Fruit fly (Drosophila melanogaster): ENCODE data around the gene CG10348.

Gene CG10348

DNA sequence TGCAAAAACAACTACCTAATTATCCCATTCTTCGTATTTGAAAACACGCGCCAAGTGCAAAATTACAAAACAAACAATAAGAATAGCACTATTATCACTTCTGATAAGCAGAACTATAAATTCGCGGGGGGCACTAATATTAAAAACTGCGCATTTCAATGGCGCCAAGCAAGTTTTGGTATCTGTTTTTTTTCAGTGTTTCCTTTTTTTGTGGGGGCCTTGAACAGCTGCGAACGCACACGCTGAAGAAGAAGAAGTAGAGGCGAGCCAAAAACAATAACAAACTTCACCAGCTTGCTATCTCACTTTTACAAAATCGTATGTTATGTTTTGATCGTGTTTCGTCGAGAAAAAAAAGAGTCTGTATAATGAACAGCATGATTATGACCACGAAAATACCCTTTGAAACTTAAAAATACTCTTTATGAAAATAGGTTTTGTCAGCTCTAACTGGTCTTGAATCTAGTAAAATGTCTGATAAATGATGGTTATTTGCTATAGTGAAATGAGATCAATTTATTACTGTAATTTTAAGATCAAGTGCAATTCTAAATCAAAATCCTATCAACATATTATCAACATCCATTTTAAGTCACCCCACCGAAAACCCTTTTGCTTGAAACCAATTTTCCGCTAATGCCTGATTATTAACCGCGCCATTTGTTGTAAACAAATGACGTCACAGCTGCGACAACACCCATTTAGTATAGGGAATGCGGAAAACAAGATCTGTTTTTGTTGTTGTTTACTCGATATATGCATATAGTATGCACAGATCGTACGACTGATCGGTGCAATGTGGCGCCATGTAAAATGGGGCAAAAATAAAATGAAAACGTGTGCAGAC, 38.2 kb downstream of the CG10348 start:
- peak; percentile 5 for TF ChIP-seq CG34367 (tag; optimal IDR thresholded peaks at IDR 0.05)
- peak; percentile 19 for TF ChIP-seq CG9948 (tag; optimal IDR thresholded peaks at IDR 0.05)
- TF ChIP-seq CG14655 (GFP tag; optimal IDR thresholded peaks at IDR 0.05) = no peak
- TF ChIP-seq CG12605 (GFP tag; IDR thresholded peaks at IDR 0.05) = peak; percentile 65; the same call in 1 of the 2 replicates
- no peak for TF ChIP-seq CG13204 (GFP tag; optimal IDR thresholded peaks at IDR 0.05)
- TF ChIP-seq Ets98B (GFP tag; IDR thresholded peaks at IDR 0.05) = peak; percentile 38; the same call in 1 of the 2 replicates
- no peak for TF ChIP-seq gl (tag; optimal IDR thresholded peaks at IDR 0.05)
- TF ChIP-seq CG32121 (GFP tag; IDR thresholded peaks at IDR 0.05) = peak; percentile 37; the same call in 1 of the 2 replicates
- TF ChIP-seq D1 (tag; optimal IDR thresholded peaks at IDR 0.05) = no peak
- TF ChIP-seq CG8159 (tag; optimal IDR thresholded peaks at IDR 0.05) = no peak
- TF ChIP-seq CG17806 (tag; optimal IDR thresholded peaks at IDR 0.05) = peak; percentile 33
- no peak for TF ChIP-seq Pif1A (GFP tag; optimal IDR thresholded peaks at IDR 0.05)
- 0 out of 3 replicates have a peak, but pooled peaks have one; percentile 7 for TF ChIP-seq fd96Ca (GFP tag; IDR thresholded peaks at IDR 0.05)
- no peak for TF ChIP-seq Pif1B (GFP tag; optimal IDR thresholded peaks at IDR 0.05)
- TF ChIP-seq CG4496 (GFP tag; IDR thresholded peaks at IDR 0.05) = peak; percentile 74
- peak; percentile 27 for TF ChIP-seq Snoo (tag; optimal IDR thresholded peaks at IDR 0.05)
- peak; percentile 9 for TF ChIP-seq EcR (GFP tag; optimal IDR thresholded peaks at IDR 0.05)
- TF ChIP-seq CG8301 (tag; optimal IDR thresholded peaks at IDR 0.05) = no peak
- TF ChIP-seq rn (GFP tag; IDR thresholded peaks at IDR 0.05) = no peak
- peak; percentile 41 for TF ChIP-seq CG15710 (tag; optimal IDR thresholded peaks at IDR 0.05)
- TF ChIP-seq CG10348 (GFP tag; IDR thresholded peaks at IDR 0.05) = 0 out of 2 replicates have a peak, but pooled peaks have one; percentile 38

DNA sequence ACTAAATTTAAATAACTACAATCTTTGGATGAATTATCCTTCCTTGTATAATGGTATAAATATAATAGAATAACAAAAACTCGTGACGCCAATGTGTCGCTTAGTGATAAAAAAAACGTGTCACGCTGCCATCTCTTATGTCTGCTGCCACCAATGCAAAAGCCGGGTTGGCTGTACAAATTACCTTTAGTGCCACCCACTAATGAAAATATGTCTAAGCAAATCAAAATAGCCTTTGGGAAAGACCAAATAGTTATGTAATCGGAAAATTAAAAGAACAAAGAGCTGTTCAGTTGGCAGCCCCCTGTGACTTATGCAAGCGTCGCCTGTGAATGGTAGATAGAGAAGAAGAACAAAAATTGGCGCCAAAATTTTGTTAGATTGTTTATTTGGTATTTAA, 42.9 kb downstream of the CG10348 start, which contains the start of gene CG10336:
Gene CG10336 (plus strand): TSS at position 153 of the 400 bp plus-strand sequence.
- no peak for TF ChIP-seq CG9948 (tag; optimal IDR thresholded peaks at IDR 0.05)
- no peak for TF ChIP-seq CG10348 (GFP tag; IDR thresholded peaks at IDR 0.05)
- no peak for TF ChIP-seq Pif1A (GFP tag; optimal IDR thresholded peaks at IDR 0.05)
- no peak for TF ChIP-seq Pif1B (GFP tag; optimal IDR thresholded peaks at IDR 0.05)
- no peak for TF ChIP-seq Ets98B (GFP tag; IDR thresholded peaks at IDR 0.05)

DNA sequence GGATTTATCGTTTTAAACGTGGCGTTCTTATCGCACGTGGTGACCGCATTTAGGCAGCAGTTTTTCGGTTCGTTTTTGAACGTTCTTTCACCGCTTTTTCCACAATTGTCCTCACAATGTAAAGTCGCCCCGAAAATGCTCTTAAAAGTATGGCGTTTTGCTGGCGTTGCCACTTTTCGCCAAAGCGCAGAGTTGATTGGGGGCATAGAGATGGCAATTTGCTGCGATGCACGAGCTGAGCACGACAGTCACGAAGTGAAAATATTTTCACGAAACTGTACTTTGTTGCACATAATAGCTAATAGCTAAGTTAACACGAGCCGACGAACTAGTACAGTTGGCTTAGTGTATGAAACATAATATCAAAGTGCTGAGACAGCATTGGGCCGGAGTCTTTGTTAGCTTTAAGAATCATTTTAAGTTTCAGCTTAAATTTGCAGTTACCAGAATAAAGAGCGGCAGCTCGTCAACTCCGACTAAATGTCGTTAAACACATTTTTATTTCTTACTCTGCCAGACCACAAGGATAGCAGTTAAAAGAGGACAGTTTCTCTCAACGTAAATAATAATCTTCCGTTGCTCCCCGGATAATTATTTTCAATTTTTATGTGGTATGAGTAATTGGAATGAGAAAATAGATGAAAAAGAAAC, 43.6 kb downstream of the CG10348 start, which contains the start of gene msl-1:
Gene msl-1 (minus strand): TSS at position 155 of the 651 bp plus-strand sequence.
- TF ChIP-seq CG10348 (GFP tag; IDR thresholded peaks at IDR 0.05) (peak; percentile 13; the same call in 1 of the 2 replicates), fd96Ca (GFP tag; IDR thresholded peaks at IDR 0.05) (0 out of 3 replicates have a peak, but pooled peaks have one; percentile 33), Ets98B (GFP tag; IDR thresholded peaks at IDR 0.05) (no peak), CG4496 (GFP tag; IDR thresholded peaks at IDR 0.05) (0 out of 3 replicates have a peak, but pooled peaks have one; percentile 19)

DNA sequence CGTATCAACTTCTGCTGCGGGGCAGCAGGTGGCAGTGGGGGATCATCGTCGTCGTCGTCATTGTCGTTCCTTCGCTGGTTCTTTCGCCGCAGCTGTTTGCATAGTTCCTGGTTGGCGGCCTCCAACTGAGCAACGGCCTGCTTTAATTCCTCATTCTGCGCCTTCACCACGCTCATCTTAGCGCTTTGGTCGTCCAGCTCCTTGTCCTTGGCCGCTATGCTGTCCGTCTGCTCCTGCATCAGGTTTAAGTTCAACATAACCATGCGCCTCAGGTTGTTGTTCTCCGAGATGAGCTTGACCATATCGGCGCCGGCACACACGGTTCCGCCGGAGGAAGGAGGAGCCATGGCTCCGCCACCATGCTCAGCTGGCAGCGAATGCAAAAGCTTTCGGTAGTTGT, 44.5 kb downstream of the CG10348 start:
- TF ChIP-seq CG13204 (GFP tag; optimal IDR thresholded peaks at IDR 0.05) (no peak), CG9948 (tag; optimal IDR thresholded peaks at IDR 0.05) (no peak), CG15710 (tag; optimal IDR thresholded peaks at IDR 0.05) (no peak), CG12605 (GFP tag; IDR thresholded peaks at IDR 0.05) (no peak), CG32121 (GFP tag; IDR thresholded peaks at IDR 0.05) (no peak), Pif1B (GFP tag; optimal IDR thresholded peaks at IDR 0.05) (no peak), CG4496 (GFP tag; IDR thresholded peaks at IDR 0.05) (no peak)

DNA sequence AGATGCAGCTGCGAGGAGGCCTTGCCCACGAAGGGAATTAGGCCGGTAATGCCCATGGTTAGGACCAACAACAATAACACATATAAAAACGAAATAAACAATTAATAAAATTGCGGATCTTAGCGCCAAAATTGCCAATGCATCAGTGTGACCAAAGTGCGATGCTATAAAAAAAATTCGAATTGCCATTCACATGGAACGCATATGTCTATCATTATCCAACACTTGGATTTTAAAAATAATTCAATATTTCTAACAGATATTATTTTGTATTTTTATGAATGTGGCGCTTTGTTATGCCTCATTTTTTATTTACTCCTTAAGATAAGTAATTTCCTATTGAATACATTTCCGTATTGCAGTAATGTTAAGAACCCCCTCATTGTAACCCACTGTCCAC, 50.4 kb downstream of the CG10348 start, which contains the start of gene tos:
Gene tos (minus strand): TSS at position 173 of the 400 bp plus-strand sequence.
- TF ChIP-seq CG14655 (GFP tag; optimal IDR thresholded peaks at IDR 0.05) (no peak), gl (tag; optimal IDR thresholded peaks at IDR 0.05) (no peak), CG17806 (tag; optimal IDR thresholded peaks at IDR 0.05) (no peak), Ets98B (GFP tag; IDR thresholded peaks at IDR 0.05) (no peak), CG32121 (GFP tag; IDR thresholded peaks at IDR 0.05) (no peak), Pif1B (GFP tag; optimal IDR thresholded peaks at IDR 0.05) (no peak), CG34367 (tag; optimal IDR thresholded peaks at IDR 0.05) (no peak), CG10348 (GFP tag; IDR thresholded peaks at IDR 0.05) (no peak), rn (GFP tag; IDR thresholded peaks at IDR 0.05) (no peak), CG9948 (tag; optimal IDR thresholded peaks at IDR 0.05) (no peak)

DNA sequence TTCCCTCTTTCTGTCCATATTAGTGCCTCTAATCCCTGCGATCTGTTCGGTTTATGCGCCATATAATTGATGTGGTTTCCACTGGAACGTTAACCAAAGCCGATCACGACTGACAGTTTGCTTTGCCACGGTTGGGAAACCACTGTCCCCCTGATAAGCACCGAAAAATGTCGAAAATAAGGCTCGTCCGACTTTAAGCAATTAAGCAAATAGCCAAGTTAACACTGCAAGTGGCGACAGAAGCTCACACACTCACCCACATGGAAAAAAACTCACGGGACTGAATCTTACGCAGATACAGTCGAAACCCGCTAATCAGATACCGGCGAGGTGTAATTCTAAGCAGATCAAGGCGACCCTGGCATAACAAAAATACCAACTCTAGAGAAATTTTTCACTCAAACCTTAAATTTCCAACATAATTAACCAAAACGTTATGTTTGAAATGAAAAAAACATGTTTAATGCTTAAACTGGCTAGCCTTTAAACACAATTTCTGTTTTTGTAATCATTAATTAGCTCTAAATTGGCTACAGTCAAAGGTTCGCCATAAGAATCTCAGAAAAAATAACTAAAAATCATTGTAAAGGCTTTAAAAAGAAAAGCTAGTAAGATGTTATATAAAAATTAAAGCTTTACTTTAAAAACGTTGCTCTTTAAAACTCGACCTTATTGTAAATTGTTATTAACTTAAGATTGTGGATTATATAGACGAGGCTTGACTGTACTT, 54.2 kb downstream of the CG10348 start:
- TF ChIP-seq CG8301 (tag; optimal IDR thresholded peaks at IDR 0.05) (no peak), Snoo (tag; optimal IDR thresholded peaks at IDR 0.05) (peak; percentile 39), CG14655 (GFP tag; optimal IDR thresholded peaks at IDR 0.05) (no peak), CG13204 (GFP tag; optimal IDR thresholded peaks at IDR 0.05) (no peak), CG15710 (tag; optimal IDR thresholded peaks at IDR 0.05) (peak; percentile 30), CG10348 (GFP tag; IDR thresholded peaks at IDR 0.05) (no peak), CG32121 (GFP tag; IDR thresholded peaks at IDR 0.05) (0 out of 2 replicates have a peak, but pooled peaks have one; percentile 7), Pif1B (GFP tag; optimal IDR thresholded peaks at IDR 0.05) (no peak), EcR (GFP tag; optimal IDR thresholded peaks at IDR 0.05) (no peak)
